Worm (Caenorhabditis elegans) whole organism, late embryonic: Measurements from ENCODE around the gene F47B8.4.

Source experiments
- C08G9.2 ChIP-seq: sonication (generic microtip); optimal IDR thresholded peaks from 2 replicates; lab custom pipeline; 2016; ENCODE audit warnings: mild to moderate bottlenecking, missing genetic modification characterization, moderate library complexity, missing compliant biosample characterization
- C38D4.7 ChIP-seq: fragments of 200-800 bp; sonication (Bioruptor generic); optimal IDR thresholded peaks from 2 replicates; lab custom pipeline; 2018; ENCODE audit warnings: mild to moderate bottlenecking, missing genetic modification characterization, moderate library complexity, missing compliant biosample characterization
- Y22D7AL.16 ChIP-seq: sonication (generic microtip); optimal IDR thresholded peaks from 2 replicates; lab custom pipeline; 2016; ENCODE audit warnings: missing genetic modification characterization, missing compliant biosample characterization
- ama-1 ChIP-seq: fragments of 150-350 bp; optimal IDR thresholded peaks from 2 replicates; lab custom pipeline; 2014
- ceh-24 ChIP-seq: sonication (generic microtip); optimal IDR thresholded peaks from 2 replicates; lab custom pipeline; 2016; ENCODE audit warnings: mild to moderate bottlenecking, missing genetic modification characterization, missing compliant biosample characterization
- ceh-30 ChIP-seq: fragments of 150-350 bp; optimal IDR thresholded peaks from 2 replicates; lab custom pipeline; 2014; ENCODE audit warnings: missing biosample characterization, missing genetic modification characterization
- ceh-48 ChIP-seq: sonication (generic microtip); optimal IDR thresholded peaks from 2 replicates; lab custom pipeline; 2016; ENCODE audit warnings: missing genetic modification characterization, inconsistent platforms, missing compliant biosample characterization
- ceh-9 ChIP-seq: sonication (generic microtip); optimal IDR thresholded peaks from 2 replicates; lab custom pipeline; 2016; ENCODE audit warnings: mild to moderate bottlenecking, missing genetic modification characterization, inconsistent platforms, missing compliant biosample characterization
- dmd-4 ChIP-seq: sonication (generic microtip); optimal IDR thresholded peaks from 2 replicates; lab custom pipeline; 2016; ENCODE audit warnings: borderline replicate concordance, missing genetic modification characterization, missing compliant biosample characterization
- dve-1 ChIP-seq: sonication (generic microtip); optimal IDR thresholded peaks from 2 replicates; lab custom pipeline; 2017; ENCODE audit warnings: antibody characterized with exemption, mild to moderate bottlenecking, missing genetic modification characterization, missing compliant biosample characterization
- elt-4 ChIP-seq: sonication (generic microtip); optimal IDR thresholded peaks from 2 replicates; lab custom pipeline; 2016; ENCODE audit warnings: missing genetic modification characterization, missing compliant biosample characterization
- eyg-1 ChIP-seq: sonication (generic microtip); optimal IDR thresholded peaks from 2 replicates; lab custom pipeline; 2016; ENCODE audit warnings: missing genotype, missing genetic modification characterization, missing compliant biosample characterization
- gmeb-2 ChIP-seq: sonication (generic microtip); optimal IDR thresholded peaks from 2 replicates; lab custom pipeline; 2016; ENCODE audit warnings: missing genetic modification characterization, inconsistent platforms, missing compliant biosample characterization
- hlh-15 ChIP-seq: sonication (generic microtip); optimal IDR thresholded peaks from 2 replicates; lab custom pipeline; 2016; ENCODE audit warnings: missing genetic modification characterization, missing compliant biosample characterization
- hlh-30 ChIP-seq: sonication (generic microtip); optimal IDR thresholded peaks from 2 replicates; lab custom pipeline; 2017; ENCODE audit warnings: antibody characterized with exemption, missing genetic modification characterization, missing compliant biosample characterization; ENCODE audit not compliant: insufficient read depth
- hlh-6 ChIP-seq: sonication (generic microtip); optimal IDR thresholded peaks from 2 replicates; lab custom pipeline; 2016; ENCODE audit warnings: missing genotype, missing genetic modification characterization, missing compliant biosample characterization
- hlh-8 ChIP-seq: sonication (generic microtip); optimal IDR thresholded peaks from 2 replicates; lab custom pipeline; 2016; ENCODE audit warnings: missing genotype, missing genetic modification characterization, missing compliant biosample characterization
- lin-11 ChIP-seq: fragments of 200-800 bp; sonication (Bioruptor generic); optimal IDR thresholded peaks from 2 replicates; lab custom pipeline; 2018; ENCODE audit warnings: mild to moderate bottlenecking, missing genetic modification characterization, missing compliant biosample characterization
- mec-3 ChIP-seq: sonication (generic microtip); optimal IDR thresholded peaks from 2 replicates; lab custom pipeline; 2016; ENCODE audit warnings: borderline replicate concordance, missing genetic modification characterization, missing compliant biosample characterization
- nfya-1 ChIP-seq: sonication (generic microtip); optimal IDR thresholded peaks from 2 replicates; lab custom pipeline; 2017; ENCODE audit warnings: missing genetic modification characterization, mild to moderate bottlenecking, missing compliant biosample characterization, antibody characterized with exemption, moderate library complexity
- nhr-11 ChIP-seq: fragments of 150-350 bp; optimal IDR thresholded peaks from 2 replicates; lab custom pipeline; 2014; ENCODE audit warnings: missing biosample characterization, missing genetic modification characterization
- pag-3 ChIP-seq: sonication (generic microtip); optimal IDR thresholded peaks from 2 replicates; lab custom pipeline; 2016; ENCODE audit warnings: missing compliant biosample characterization, missing genetic modification characterization, borderline replicate concordance
- pat-9 ChIP-seq: fragments of 200-800 bp; sonication (Bioruptor generic); optimal IDR thresholded peaks from 2 replicates; lab custom pipeline; 2018; ENCODE audit warnings: mild to moderate bottlenecking, missing genetic modification characterization, moderate library complexity, missing compliant biosample characterization
- pax-1 ChIP-seq: fragments of 150-350 bp; optimal IDR thresholded peaks from 2 replicates; lab custom pipeline; 2014; ENCODE audit warnings: missing biosample characterization, missing genetic modification characterization
- rnt-1 ChIP-seq: sonication (generic microtip); optimal IDR thresholded peaks from 2 replicates; lab custom pipeline; 2016; ENCODE audit warnings: missing genetic modification characterization, missing compliant biosample characterization
- sox-4 ChIP-seq: sonication (generic microtip); optimal IDR thresholded peaks from 2 replicates; lab custom pipeline; 2017; ENCODE audit warnings: mild to moderate bottlenecking, missing genetic modification characterization, inconsistent platforms, missing compliant biosample characterization
- syd-9 ChIP-seq: sonication (generic microtip); optimal IDR thresholded peaks from 2 replicates; lab custom pipeline; 2016; ENCODE audit warnings: mild to moderate bottlenecking, missing genetic modification characterization, moderate library complexity, missing compliant biosample characterization
- tbx-7 ChIP-seq: sonication (generic microtip); optimal IDR thresholded peaks from 2 replicates; lab custom pipeline; 2016; ENCODE audit warnings: missing genotype, missing genetic modification characterization, missing compliant biosample characterization
- ttx-3 ChIP-seq: sonication (generic microtip); optimal IDR thresholded peaks from 2 replicates; lab custom pipeline; 2016; ENCODE audit warnings: missing genetic modification reagents, missing genetic modification characterization, missing compliant biosample characterization
- unc-3 ChIP-seq, 2 experiments: fragments of 200-800 bp in 1 of 2; sonication (Bioruptor generic) in 1 of 2; sonication (generic microtip) in 1 of 2; conservative IDR thresholded peaks in 1 of 2; optimal IDR thresholded peaks in 1 of 2; 2 replicates each; pipeline versions ENCODE4 v1.3.6 to Lab custom; 2016 to 2022; ENCODE audit warnings: missing compliant biosample characterization in 2 of 2, missing genetic modification characterization in 2 of 2, missing genetic modification reagents in 1 of 2
- unc-86 ChIP-seq: sonication (generic microtip); optimal IDR thresholded peaks from 2 replicates; lab custom pipeline; 2016; ENCODE audit warnings: missing genetic modification characterization, missing compliant biosample characterization
- zip-5 ChIP-seq: sonication (generic microtip); optimal IDR thresholded peaks from 2 replicates; lab custom pipeline; 2016; ENCODE audit warnings: missing genetic modification characterization, missing compliant biosample characterization

F47B8.4 gene

ce11 chrV:14322743-14323142 lies 1.7 kb downstream of the F47B8.4 start, which contains the start of gene F47B8.3:
Gene F47B8.3, minus strand, starts transcription at chrV:14323003.
- peak; percentile 13 for TF ChIP-seq nfya-1 (tag; lab: Kevin White, UChicago)
- no peak for TF ChIP-seq ttx-3 (tag; lab: Kevin White, UChicago)
- no peak for TF ChIP-seq Y22D7AL.16
- TF ChIP-seq C38D4.7 (GFP tag; lab: Kevin White, UChicago): no peak
- TF ChIP-seq eyg-1 (tag; lab: Kevin White, UChicago): no peak
- TF ChIP-seq, all 69 proteins: peak for 1

ce11 chrV:14320730-14321319 lies 3.6 kb downstream of the F47B8.4 start:
- TF ChIP-seq ceh-9 (tag; lab: Kevin White, UChicago): peak; percentile 28
- peak; percentile 78 for TF ChIP-seq elt-4
- TF ChIP-seq ama-1 (lab: Kevin White, UChicago): no peak

ce11 chrV:14320246-14320645 lies 4.2 kb downstream of the F47B8.4 start, which contains the start of gene F47B8.14:
Gene F47B8.14, plus strand, starts transcription at chrV:14320546.
- no peak for TF ChIP-seq dve-1 (tag; lab: Kevin White, UChicago)
- no peak for TF ChIP-seq nhr-11 (tag; lab: Kevin White, UChicago)
- no peak for TF ChIP-seq hlh-30 (tag; lab: Kevin White, UChicago)
- no peak for TF ChIP-seq unc-3 (GFP tag; conservative IDR thresholded peaks at IDR 0.05; lab: Robert Waterston, UW)
- TF ChIP-seq unc-3 (tag; optimal IDR thresholded peaks at IDR 0.05; lab: Kevin White, UChicago): no peak
- TF ChIP-seq nfya-1 (tag; lab: Kevin White, UChicago): no peak
- no peak for TF ChIP-seq ceh-30 (tag; lab: Kevin White, UChicago)
- no peak for TF ChIP-seq ceh-48 (tag; lab: Kevin White, UChicago)
- TF ChIP-seq sox-4 (tag; lab: Kevin White, UChicago): no peak
- TF ChIP-seq hlh-6: no peak
- no peak for TF ChIP-seq C38D4.7 (GFP tag; lab: Kevin White, UChicago)
- TF ChIP-seq gmeb-2 (tag; lab: Kevin White, UChicago): no peak
- no peak for TF ChIP-seq ceh-24 (tag; lab: Kevin White, UChicago)
- no peak for TF ChIP-seq zip-5 (tag; lab: Kevin White, UChicago)
- TF ChIP-seq pax-1 (tag; lab: Kevin White, UChicago): no peak

- TF ChIP-seq mec-3 (tag; lab: Kevin White, UChicago): peak; percentile 76
- peak; percentile 22 for TF ChIP-seq C08G9.2
- TF ChIP-seq rnt-1: no peak
- TF ChIP-seq, all 69 proteins: peak for 2
Measured at ce11 chrV:14319101-14319781, 5.2 kb downstream of the F47B8.4 start, which contains the start of gene F47B8.13. Gene F47B8.13, minus strand, starts transcription at chrV:14319731.

- TF ChIP-seq lin-11 (tag; lab: Kevin White, UChicago) (no peak), pag-3 (tag; lab: Kevin White, UChicago) (no peak), tbx-7 (tag; lab: Kevin White, UChicago) (no peak), hlh-8 (no peak), dmd-4 (no peak), pat-9 (tag; lab: Kevin White, UChicago) (no peak), syd-9 (tag; lab: Kevin White, UChicago) (no peak), ama-1 (lab: Kevin White, UChicago) (no peak), mec-3 (tag; lab: Kevin White, UChicago) (no peak), dve-1 (tag; lab: Kevin White, UChicago) (no peak), hlh-15 (tag; lab: Kevin White, UChicago) (no peak), ceh-30 (tag; lab: Kevin White, UChicago) (no peak), unc-86 (tag; lab: Kevin White, UChicago) (no peak), nhr-11 (tag; lab: Kevin White, UChicago) (no peak)
Measured at ce11 chrV:14317621-14318020, 6.9 kb downstream of the F47B8.4 start.
